Fruit fly (Drosophila melanogaster): ENCODE data around the gene Deaf1.

Gene Deaf1

dm6 chr3L:19845047-19845906, 27.3 kb downstream of the Deaf1 start, which contains the start of gene Papss (continued):
- TF ChIP-seq ase (GFP tag; IDR thresholded peaks at IDR 0.05): no peak
- TF ChIP-seq insv (GFP tag; optimal IDR thresholded peaks at IDR 0.05): no peak
- peak; percentile 14 for TF ChIP-seq CG12219 (GFP tag; optimal IDR thresholded peaks at IDR 0.05)
- no peak for TF ChIP-seq da (GFP tag; optimal IDR thresholded peaks at IDR 0.05)
- TF ChIP-seq bcd (GFP tag; optimal IDR thresholded peaks at IDR 0.05): no peak
- peak; percentile 28; the same call in 1 of the 2 replicates for TF ChIP-seq E2f2 (GFP tag; IDR thresholded peaks at IDR 0.05)
- no peak; the same call in 1 of the 2 replicates for TF ChIP-seq Awh (GFP tag; IDR thresholded peaks at IDR 0.05)
- no peak for TF ChIP-seq CG4282 (GFP tag; optimal IDR thresholded peaks at IDR 0.05)
- no peak for TF ChIP-seq CG10431 (GFP tag; optimal IDR thresholded peaks at IDR 0.05)
- TF ChIP-seq CG10543 (GFP tag; optimal IDR thresholded peaks at IDR 0.05): peak; percentile 49
- no peak for TF ChIP-seq toy (GFP tag; IDR thresholded peaks at IDR 0.05)
- no peak for TF ChIP-seq Taf1 (GFP tag; IDR thresholded peaks at IDR 0.05)
- TF ChIP-seq ranshi (GFP tag; IDR thresholded peaks at IDR 0.05): no peak
- TF ChIP-seq ems (GFP tag; optimal IDR thresholded peaks at IDR 0.05): no peak
- no peak for TF ChIP-seq C15 (GFP tag; IDR thresholded peaks at IDR 0.05)
- TF ChIP-seq CG16815 (GFP tag; optimal IDR thresholded peaks at IDR 0.05): no peak
- TF ChIP-seq CG15479 (GFP tag; optimal IDR thresholded peaks at IDR 0.05): no peak
- no peak for TF ChIP-seq CG1529 (GFP tag; optimal IDR thresholded peaks at IDR 0.05)
- no peak for TF ChIP-seq crc (GFP tag; optimal IDR thresholded peaks at IDR 0.05)
- TF ChIP-seq Dad (GFP tag; optimal IDR thresholded peaks at IDR 0.05): no peak
- TF ChIP-seq NfI (GFP tag; optimal IDR thresholded peaks at IDR 0.05): no peak
- no peak for TF ChIP-seq CG6175 (GFP tag; IDR thresholded peaks at IDR 0.05)
- no peak for TF ChIP-seq hth (optimal IDR thresholded peaks at IDR 0.05)
- no peak for TF ChIP-seq Rx (GFP tag; IDR thresholded peaks at IDR 0.05)
- TF ChIP-seq btn (GFP tag; optimal IDR thresholded peaks at IDR 0.05): no peak
- TF ChIP-seq en (GFP tag; optimal IDR thresholded peaks at IDR 0.05): no peak
- no peak for TF ChIP-seq fd102C (GFP tag; optimal IDR thresholded peaks at IDR 0.05)
- peak; percentile 51 for TF ChIP-seq CG30403 (GFP tag; optimal IDR thresholded peaks at IDR 0.05)
- no peak for TF ChIP-seq CG4360 (GFP tag; IDR thresholded peaks at IDR 0.05)
- no peak for TF ChIP-seq luna (GFP tag; optimal IDR thresholded peaks at IDR 0.05)
- peak; percentile 78 for TF ChIP-seq kni (GFP tag; optimal IDR thresholded peaks at IDR 0.05)
- TF ChIP-seq CG9609 (GFP tag; optimal IDR thresholded peaks at IDR 0.05): no peak
- TF ChIP-seq gt (GFP tag; IDR thresholded peaks at IDR 0.05): no peak
- no peak for TF ChIP-seq z (GFP tag; IDR thresholded peaks at IDR 0.05)
- peak; percentile 25 for TF ChIP-seq PHDP (tag; optimal IDR thresholded peaks at IDR 0.05)
- TF ChIP-seq cato (GFP tag; optimal IDR thresholded peaks at IDR 0.05; ENCODE audit: borderline replicate concordance): no peak
- TF ChIP-seq cas (GFP tag; IDR thresholded peaks at IDR 0.05): no peak
- peak; percentile 41 for TF ChIP-seq MESR4 (GFP tag; optimal IDR thresholded peaks at IDR 0.05)
- no peak for TF ChIP-seq CG3407 (GFP tag; optimal IDR thresholded peaks at IDR 0.05)
- no peak for TF ChIP-seq CG9876 (GFP tag; optimal IDR thresholded peaks at IDR 0.05)
- no peak for TF ChIP-seq CG31441 (GFP tag; IDR thresholded peaks at IDR 0.05)
- no peak for TF ChIP-seq CG7372 (GFP tag; IDR thresholded peaks at IDR 0.05)
- no peak for TF ChIP-seq Asciz (GFP tag; optimal IDR thresholded peaks at IDR 0.05)
- no peak for TF ChIP-seq Hmx (GFP tag; optimal IDR thresholded peaks at IDR 0.05)
- no peak for TF ChIP-seq HLH54F (GFP tag; optimal IDR thresholded peaks at IDR 0.05)
- TF ChIP-seq CG13287 (GFP tag; IDR thresholded peaks at IDR 0.05; ENCODE audit: partially characterized antibody): peak; percentile 94
- TF ChIP-seq stc (GFP tag; IDR thresholded peaks at IDR 0.05): no peak
- peak; percentile 82 for TF ChIP-seq CG6791 (GFP tag; IDR thresholded peaks at IDR 0.05; ENCODE audit: partially characterized antibody)
- TF ChIP-seq CG17359 (tag; optimal IDR thresholded peaks at IDR 0.05): peak; percentile 41
- TF ChIP-seq al (GFP tag; IDR thresholded peaks at IDR 0.05): no peak
- TF ChIP-seq CG13775 (GFP tag; optimal IDR thresholded peaks at IDR 0.05): peak; percentile 9

Data from whole organism, embryonic.